Worm (Caenorhabditis elegans) whole organism, midembryonic: ENCODE data around the gene sart-3.

ENCODE experiments used
- cog-1 ChIP-seq: sonication (generic microtip); optimal IDR thresholded peaks from 2 replicates; lab custom pipeline; 2016; ENCODE audit warnings: missing genetic modification characterization, missing compliant biosample characterization
- flt-1 ChIP-seq: fragments of 200-800 bp; sonication (Bioruptor generic); IDR thresholded peaks from 2 replicates; pipeline ENCODE4 v1.3.6; 2022; ENCODE audit warnings: missing genetic modification characterization, missing compliant biosample characterization
- klf-2 ChIP-seq: fragments of 200-800 bp; sonication (Bioruptor generic); conservative IDR thresholded peaks from 2 replicates; pipeline ENCODE4 v1.3.6; 2022; ENCODE audit warnings: missing genetic modification reagents, missing genetic modification characterization, missing compliant biosample characterization
- med-1 ChIP-seq: sonication (generic microtip); optimal IDR thresholded peaks from 2 replicates; lab custom pipeline; 2017; ENCODE audit warnings: missing genetic modification characterization, mild to moderate bottlenecking, missing compliant biosample characterization, antibody characterized with exemption, missing genetic modification reagents; ENCODE audit not compliant: insufficient read depth
- ref-1 ChIP-seq: fragments of 200-800 bp; sonication (Bioruptor generic); conservative IDR thresholded peaks from 2 replicates; pipeline ENCODE4 v1.3.6; 2022; ENCODE audit warnings: missing genetic modification reagents, missing genetic modification characterization, missing compliant biosample characterization
- ztf-23 ChIP-seq: fragments of 200-800 bp; sonication (Bioruptor generic); IDR thresholded peaks from 2 replicates; pipeline ENCODE4 v1.3.6; 2022; ENCODE audit warnings: missing genetic modification reagents, missing genetic modification characterization, missing compliant biosample characterization
- ztf-29 ChIP-seq: fragments of 200-800 bp; sonication (Bioruptor generic); IDR thresholded peaks from 2 replicates; pipeline ENCODE4 v1.3.6; 2022; ENCODE audit warnings: missing genetic modification reagents, missing genetic modification characterization, missing compliant biosample characterization

DNA sequence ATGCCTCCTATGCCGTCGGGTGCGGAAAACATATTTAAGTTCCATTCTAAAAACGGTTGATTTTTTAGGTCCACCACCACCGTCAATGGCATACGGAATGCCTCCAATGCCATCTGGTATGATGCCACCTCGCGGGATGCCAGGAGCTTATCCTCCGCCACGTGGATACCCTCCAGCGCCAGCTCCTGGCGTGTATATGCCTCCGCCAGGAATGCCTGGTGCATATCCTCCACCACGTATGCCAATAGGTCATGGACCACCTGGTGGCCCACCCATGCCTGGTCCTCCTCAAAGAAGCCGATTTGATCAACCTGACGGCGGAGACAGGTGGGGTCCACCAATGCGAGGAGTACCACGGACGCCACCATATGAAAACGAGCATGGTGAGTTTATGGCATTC is 21.3 kb downstream of the sart-3 start:
- TF ChIP-seq cog-1 (tag; lab: Kevin White, UChicago) = no peak
- TF ChIP-seq ztf-29 (GFP tag; lab: Robert Waterston, UW) = no peak
- TF ChIP-seq ztf-23 (GFP tag; lab: Robert Waterston, UW) = no peak
- TF ChIP-seq med-1 = no peak
- TF ChIP-seq ref-1 (GFP tag; lab: Robert Waterston, UW) = no peak
- TF ChIP-seq flt-1 (GFP tag; lab: Robert Waterston, UW) = no peak
- TF ChIP-seq klf-2 (GFP tag; lab: Robert Waterston, UW) = 0 out of 2 replicates have a peak, but pooled peaks have one; percentile 49
